Worm (Caenorhabditis elegans) whole organism, young adult: ENCODE measurements around the gene exos-7.

Experiments used
- B0336.3 ChIP-seq: fragments of 200-800 bp; sonication (Bioruptor generic); IDR thresholded peaks from 2 replicates; pipeline ENCODE4 v1.3.6; 2022; ENCODE audit warnings: missing genetic modification characterization, missing compliant biosample characterization
- C06A6.2 ChIP-seq: fragments of 200-800 bp; sonication (Bioruptor generic); conservative IDR thresholded peaks from 2 replicates; pipeline ENCODE4 v1.3.6; 2022; ENCODE audit warnings: missing genetic modification characterization, missing compliant biosample characterization
- D2030.7 ChIP-seq: fragments of 200-800 bp; sonication (Bioruptor generic); IDR thresholded peaks from 2 replicates; pipeline ENCODE4 v1.3.6; 2022; ENCODE audit warnings: missing genetic modification reagents, missing genetic modification characterization, missing compliant biosample characterization
- F10E7.11 ChIP-seq: sonication (generic microtip); optimal IDR thresholded peaks from 2 replicates; lab custom pipeline; 2017; ENCODE audit warnings: mild to moderate bottlenecking, missing genetic modification characterization, moderate library complexity, missing compliant biosample characterization
- F22D6.2 ChIP-seq: sonication (generic microtip); optimal IDR thresholded peaks from 2 replicates; lab custom pipeline; 2016; ENCODE audit warnings: mild to moderate bottlenecking, missing genetic modification characterization, missing compliant biosample characterization
- F23B12.7 ChIP-seq: sonication (generic microtip); optimal IDR thresholded peaks from 2 replicates; lab custom pipeline; 2017; ENCODE audit warnings: missing genetic modification characterization, mild to moderate bottlenecking, missing compliant biosample characterization, antibody characterized with exemption, moderate library complexity; ENCODE audit not compliant: insufficient read depth
- F33H1.4 ChIP-seq: fragments of 200-800 bp; sonication (Bioruptor generic); IDR thresholded peaks from 2 replicates; pipeline ENCODE4 v1.3.6; 2022; ENCODE audit warnings: missing genetic modification reagents, missing genetic modification characterization, missing compliant biosample characterization
- F52B5.7 ChIP-seq: sonication (generic microtip); optimal IDR thresholded peaks from 2 replicates; lab custom pipeline; 2016; ENCODE audit warnings: mild to moderate bottlenecking, missing genetic modification characterization, missing compliant biosample characterization
- F57A8.1 ChIP-seq: fragments of 200-800 bp; sonication (Bioruptor generic); optimal IDR thresholded peaks from 2 replicates; lab custom pipeline; 2018; ENCODE audit warnings: mild to moderate bottlenecking, missing genetic modification characterization, moderate library complexity, missing compliant biosample characterization
- T26A5.8 ChIP-seq: sonication (generic microtip); optimal IDR thresholded peaks from 2 replicates; lab custom pipeline; 2016; ENCODE audit warnings: missing genetic modification characterization, missing compliant biosample characterization
- Y56A3A.18 ChIP-seq: fragments of 200-800 bp; sonication (Bioruptor generic); IDR thresholded peaks from 2 replicates; pipeline ENCODE4 v1.3.6; 2022; ENCODE audit warnings: missing genetic modification reagents, missing genetic modification characterization, missing compliant biosample characterization
- Y79H2A.3 ChIP-seq: fragments of 200-800 bp; sonication (Bioruptor generic); conservative IDR thresholded peaks from 2 replicates; pipeline ENCODE4 v1.3.6; 2022; ENCODE audit warnings: missing genetic modification reagents, missing genetic modification characterization, missing compliant biosample characterization
- akir-1 ChIP-seq: fragments of 200-800 bp; sonication (Bioruptor generic); optimal IDR thresholded peaks from 2 replicates; lab custom pipeline; 2018; ENCODE audit warnings: mild to moderate bottlenecking, missing genetic modification characterization, moderate library complexity, missing compliant biosample characterization
- ama-1 ChIP-seq, 3 experiments: fragments of 150-350 bp in 1 of 3; sonication (generic microtip) in 2 of 3; optimal IDR thresholded peaks; 2 replicates each; lab custom pipeline; 2014 to 2018; ENCODE audit warnings: missing biosample characterization in 2 of 3, missing genetic modification characterization in 2 of 3, missing genetic modification reagents in 2 of 3
- aptf-3 ChIP-seq: fragments of 200-800 bp; sonication (Bioruptor generic); IDR thresholded peaks from 2 replicates; pipeline ENCODE4 v1.3.6; 2022; ENCODE audit warnings: missing genetic modification characterization, missing compliant biosample characterization
- atf-7 ChIP-seq: sonication (generic microtip); optimal IDR thresholded peaks from 2 replicates; lab custom pipeline; 2017; ENCODE audit warnings: mild to moderate bottlenecking, missing genetic modification characterization, missing compliant biosample characterization
- attf-6 ChIP-seq: fragments of 200-800 bp; sonication (Bioruptor generic); IDR thresholded peaks from 2 replicates; pipeline ENCODE4 v1.3.6; 2022; ENCODE audit warnings: missing genetic modification reagents, missing genetic modification characterization, missing compliant biosample characterization
- bed-1 ChIP-seq: fragments of 200-800 bp; sonication (Bioruptor generic); IDR thresholded peaks from 2 replicates; pipeline ENCODE4 v1.3.6; 2022; ENCODE audit warnings: missing genetic modification reagents, missing genetic modification characterization, missing compliant biosample characterization
- cebp-2 ChIP-seq: fragments of 200-800 bp; sonication (Bioruptor generic); IDR thresholded peaks from 2 replicates; pipeline ENCODE4 v1.3.6; 2022; ENCODE audit warnings: missing genetic modification characterization, missing compliant biosample characterization
- ceh-100 ChIP-seq: fragments of 200-800 bp; sonication (Bioruptor generic); IDR thresholded peaks from 2 replicates; pipeline ENCODE4 v1.3.6; 2022; ENCODE audit warnings: missing genetic modification reagents, missing genetic modification characterization, missing compliant biosample characterization
- ceh-91 ChIP-seq: fragments of 200-800 bp; sonication (Bioruptor generic); IDR thresholded peaks from 2 replicates; pipeline ENCODE4 v1.3.6; 2022; ENCODE audit warnings: missing genetic modification reagents, missing genetic modification characterization, missing compliant biosample characterization
- chd-7 ChIP-seq: sonication (generic microtip); optimal IDR thresholded peaks from 2 replicates; lab custom pipeline; 2016; ENCODE audit warnings: mild to moderate bottlenecking, missing genetic modification characterization, moderate library complexity, missing compliant biosample characterization
- die-1 ChIP-seq: sonication (generic microtip); optimal IDR thresholded peaks from 2 replicates; lab custom pipeline; 2016; ENCODE audit warnings: missing genotype, mild to moderate bottlenecking, missing genetic modification characterization, missing compliant biosample characterization
- dox-1 ChIP-seq: fragments of 200-800 bp; sonication (Bioruptor generic); IDR thresholded peaks from 2 replicates; pipeline ENCODE4 v1.3.6; 2022; ENCODE audit warnings: missing genetic modification reagents, missing genetic modification characterization, missing compliant biosample characterization
- dpl-1 ChIP-seq: fragments of 150-350 bp; optimal IDR thresholded peaks from 2 replicates; lab custom pipeline; 2014; ENCODE audit warnings: missing biosample characterization, missing genetic modification reagents, missing genetic modification characterization
- egl-18 ChIP-seq: fragments of 200-800 bp; sonication (Bioruptor generic); IDR thresholded peaks from 2 replicates; pipeline ENCODE4 v1.3.6; 2022; ENCODE audit warnings: missing genetic modification reagents, missing genetic modification characterization, missing compliant biosample characterization
- hmg-1.2 ChIP-seq: fragments of 200-800 bp; sonication (Bioruptor generic); IDR thresholded peaks from 2 replicates; pipeline ENCODE4 v1.3.6; 2022; ENCODE audit warnings: missing genetic modification reagents, missing genetic modification characterization, missing compliant biosample characterization
- lag-1 ChIP-seq: fragments of 200-800 bp; sonication (Bioruptor generic); IDR thresholded peaks from 2 replicates; pipeline ENCODE4 v1.3.6; 2022; ENCODE audit warnings: missing genetic modification reagents, missing genetic modification characterization, missing compliant biosample characterization
- let-607 ChIP-seq, 2 experiments: fragments of 200-800 bp in 1 of 2; sonication (Bioruptor generic) in 1 of 2; sonication (generic microtip) in 1 of 2; optimal IDR thresholded peaks; 2 replicates each; lab custom pipeline; 2016 to 2018; ENCODE audit warnings: mild to moderate bottlenecking in 2 of 2, missing compliant biosample characterization in 2 of 2, missing genetic modification characterization in 2 of 2, moderate library complexity in 2 of 2, missing genotype in 1 of 2
- lsl-1 ChIP-seq: fragments of 200-800 bp; sonication (Bioruptor generic); optimal IDR thresholded peaks from 2 replicates; lab custom pipeline; 2018; ENCODE audit warnings: mild to moderate bottlenecking, missing genetic modification characterization, moderate library complexity, missing compliant biosample characterization
- madf-6 ChIP-seq: fragments of 200-800 bp; sonication (Bioruptor generic); IDR thresholded peaks from 2 replicates; pipeline ENCODE4 v1.3.6; 2022; ENCODE audit warnings: missing genetic modification reagents, missing genetic modification characterization, missing compliant biosample characterization
- mes-4 ChIP-seq: sonication (generic microtip); optimal IDR thresholded peaks from 2 replicates; lab custom pipeline; 2016; ENCODE audit warnings: missing genotype, missing genetic modification characterization, missing compliant biosample characterization
- mxl-1 ChIP-seq: sonication (generic microtip); optimal IDR thresholded peaks from 2 replicates; lab custom pipeline; 2016; ENCODE audit warnings: missing genetic modification characterization, missing compliant biosample characterization
- nfya-2 ChIP-seq: fragments of 200-800 bp; sonication (Bioruptor generic); IDR thresholded peaks from 2 replicates; pipeline ENCODE4 v1.3.6; 2022; ENCODE audit warnings: missing genetic modification reagents, missing genetic modification characterization, missing compliant biosample characterization
- nhr-120 ChIP-seq: fragments of 200-800 bp; sonication (Bioruptor generic); IDR thresholded peaks from 2 replicates; pipeline ENCODE4 v1.3.6; 2022; ENCODE audit warnings: missing genetic modification characterization, missing compliant biosample characterization
- nhr-179 ChIP-seq: sonication (generic microtip); optimal IDR thresholded peaks from 2 replicates; lab custom pipeline; 2016; ENCODE audit warnings: mild to moderate bottlenecking, missing genetic modification characterization, missing compliant biosample characterization
- rcor-1 ChIP-seq: fragments of 200-800 bp; sonication (Bioruptor generic); IDR thresholded peaks from 2 replicates; pipeline ENCODE4 v1.3.6; 2022; ENCODE audit warnings: missing genetic modification reagents, missing genetic modification characterization, missing compliant biosample characterization
- rpc-1 ChIP-seq, 2 experiments: fragments of 150-350 bp in 1 of 2; sonication (generic microtip) in 1 of 2; optimal IDR thresholded peaks; 2 replicates each; lab custom pipeline; 2014 to 2018; ENCODE audit warnings: missing biosample characterization in 1 of 2, missing genetic modification characterization in 1 of 2, missing genetic modification reagents in 1 of 2, missing genotype in 1 of 2
- snpc-1.3 ChIP-seq: sonication (generic microtip); optimal IDR thresholded peaks from 2 replicates; lab custom pipeline; 2017; ENCODE audit warnings: missing genetic modification characterization, mild to moderate bottlenecking, missing compliant biosample characterization, antibody characterized with exemption, moderate library complexity, missing genotype, missing genetic modification reagents; ENCODE audit not compliant: insufficient read depth
- somi-1 ChIP-seq: fragments of 200-800 bp; sonication (Bioruptor generic); optimal IDR thresholded peaks from 2 replicates; lab custom pipeline; 2018; ENCODE audit warnings: mild to moderate bottlenecking, missing genetic modification characterization, missing compliant biosample characterization
- zfh-2 ChIP-seq: fragments of 200-800 bp; sonication (Bioruptor generic); conservative IDR thresholded peaks from 2 replicates; pipeline ENCODE4 v1.3.6; 2022; ENCODE audit warnings: missing genetic modification reagents, missing genetic modification characterization, missing compliant biosample characterization
- ztf-18 ChIP-seq: sonication (generic microtip); optimal IDR thresholded peaks from 2 replicates; lab custom pipeline; 2016; ENCODE audit warnings: missing genotype, mild to moderate bottlenecking, missing genetic modification characterization, missing compliant biosample characterization

exos-7 gene

DNA sequence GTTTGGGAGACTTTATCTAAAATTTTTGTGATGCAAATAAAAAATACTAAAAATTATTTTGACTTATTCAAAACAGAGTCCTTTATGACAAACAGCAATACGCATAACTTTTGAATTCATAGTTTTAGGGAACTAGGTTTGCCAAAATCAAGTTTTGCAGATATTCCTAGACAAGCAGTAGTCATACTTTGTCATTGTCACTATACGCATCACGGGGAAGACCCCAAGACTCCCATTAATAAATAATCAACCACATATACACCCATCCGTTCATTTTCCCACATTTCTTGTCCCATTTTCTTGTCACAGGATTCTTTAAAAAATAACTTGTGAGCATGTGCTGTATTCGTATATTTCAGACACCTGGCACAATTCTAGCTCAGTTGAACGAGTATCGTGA is 24.2 kb upstream of the exos-7 start, which contains the start of gene Y44A6D.7:
TSS of gene Y44A6D.7 (plus strand) at position 301 of the 400 bp plus-strand sequence.
- no peak for TF ChIP-seq ceh-100 (GFP tag; lab: Robert Waterston, UW)
- TF ChIP-seq egl-18 (GFP tag; lab: Robert Waterston, UW): no peak
- no peak for TF ChIP-seq lsl-1 (GFP tag; lab: Kevin White, UChicago)
- no peak for TF ChIP-seq Y56A3A.18 (GFP tag; lab: Robert Waterston, UW)
- no peak for TF ChIP-seq dpl-1 (GFP tag; lab: Kevin White, UChicago)
- no peak for TF ChIP-seq C06A6.2 (GFP tag; lab: Robert Waterston, UW)
- TF ChIP-seq mxl-1 (tag; lab: Kevin White, UChicago): no peak
- no peak for TF ChIP-seq rcor-1 (GFP tag; lab: Robert Waterston, UW)
- no peak for TF ChIP-seq let-607 (tag; optimal IDR thresholded peaks at IDR 0.05; lab: Kevin White, UChicago)
- no peak for TF ChIP-seq nfya-2
- TF ChIP-seq hmg-1.2: no peak
- TF ChIP-seq ztf-18: no peak

ce11 chrV:20815842-20816241 is 22.8 kb upstream of the exos-7 start, which contains the start of gene sshk-1:
sshk-1 (plus strand) TSS chrV:20816142.
- TF ChIP-seq zfh-2 (no peak), atf-7 (tag; lab: Kevin White, UChicago) (no peak), mes-4 (no peak), snpc-1.3 (tag; lab: Kevin White, UChicago) (no peak), chd-7 (no peak), T26A5.8 (tag; lab: Kevin White, UChicago) (no peak), ama-1 (optimal IDR thresholded peaks at IDR 0.05; lab: Kevin White, UChicago) (no peak), ama-1 (GFP tag; optimal IDR thresholded peaks at IDR 0.05; lab: Kevin White, UChicago) (no peak), aptf-3 (GFP tag; lab: Robert Waterston, UW) (no peak), die-1 (tag; lab: Kevin White, UChicago) (no peak), nhr-179 (tag; lab: Kevin White, UChicago) (no peak), ceh-91 (no peak), egl-18 (GFP tag; lab: Robert Waterston, UW) (no peak), dox-1 (GFP tag; lab: Robert Waterston, UW) (no peak), Y79H2A.3 (GFP tag; lab: Robert Waterston, UW) (no peak), lsl-1 (GFP tag; lab: Kevin White, UChicago) (no peak), D2030.7 (GFP tag; lab: Robert Waterston, UW) (no peak), nfya-2 (no peak), F10E7.11 (tag; lab: Kevin White, UChicago) (no peak)

- TF ChIP-seq lag-1 (no peak), attf-6 (no peak), F22D6.2 (tag; lab: Kevin White, UChicago) (no peak), rpc-1 (optimal IDR thresholded peaks at IDR 0.05; lab: Kevin White, UChicago) (no peak), rpc-1 (tag; optimal IDR thresholded peaks at IDR 0.05; lab: Kevin White, UChicago) (no peak), somi-1 (no peak), F10E7.11 (tag; lab: Kevin White, UChicago) (no peak), bed-1 (GFP tag; lab: Robert Waterston, UW) (no peak), zfh-2 (no peak), nhr-120 (no peak), die-1 (tag; lab: Kevin White, UChicago) (no peak), F33H1.4 (GFP tag; lab: Robert Waterston, UW) (no peak), Y56A3A.18 (GFP tag; lab: Robert Waterston, UW) (no peak), aptf-3 (GFP tag; lab: Robert Waterston, UW) (no peak), F52B5.7 (tag; lab: Kevin White, UChicago) (no peak), akir-1 (GFP tag; lab: Kevin White, UChicago) (no peak), B0336.3 (no peak), F23B12.7 (tag; lab: Kevin White, UChicago) (no peak), madf-6 (GFP tag; lab: Robert Waterston, UW) (no peak), cebp-2 (GFP tag; lab: Robert Waterston, UW) (no peak), F57A8.1 (GFP tag; lab: Kevin White, UChicago) (no peak)
Observed at ce11 chrV:20820033-20820432, 18.6 kb upstream of the exos-7 start, which contains the start of gene T03D8.6. T03D8.6 (minus strand) TSS chrV:20820330.
